Worm (Caenorhabditis elegans): ENCODE measurements around the gene F13A7.11.
A peak's percentile ranks its signal among the peaks of the same experiment; 100 is the strongest.

DNA sequence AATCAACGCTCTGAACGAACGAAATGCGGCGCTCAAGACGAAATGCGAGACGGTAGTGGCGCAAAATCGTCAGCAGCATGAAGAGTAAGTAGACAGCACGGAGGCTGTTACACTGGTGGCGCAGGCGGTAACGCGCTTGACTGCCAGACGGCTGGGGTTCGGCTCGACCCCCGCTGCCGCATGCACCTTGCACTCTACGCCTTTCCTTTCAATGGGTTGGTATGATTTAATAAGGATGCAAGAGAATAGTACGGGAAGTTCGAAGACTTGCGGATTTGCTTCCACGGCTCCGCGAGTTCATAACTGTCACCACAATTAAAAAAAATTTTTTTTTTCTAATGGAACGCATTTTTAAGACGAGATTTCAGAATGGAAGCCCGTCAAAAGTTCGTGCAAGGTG lies 25.1 kb downstream of the F13A7.11 start:
- TF ChIP-seq nhr-84 (tag; optimal IDR thresholded peaks at IDR 0.05) (no peak), aha-1 (tag; optimal IDR thresholded peaks at IDR 0.05) (no peak), jun-1 (tag; optimal IDR thresholded peaks at IDR 0.05) (peak; percentile 10), lin-15B (tag; optimal IDR thresholded peaks at IDR 0.05) (no peak), tbx-2 (tag; optimal IDR thresholded peaks at IDR 0.05) (peak; percentile 74), nhr-28 (tag; optimal IDR thresholded peaks at IDR 0.05) (no peak), dpl-1 (GFP tag; optimal IDR thresholded peaks at IDR 0.05) (peak; percentile 18 to 55 (median 47)), snpc-4 (tag; optimal IDR thresholded peaks at IDR 0.05) (peak; percentile 62), vab-15 (tag; optimal IDR thresholded peaks at IDR 0.05) (no peak), nhr-77 (tag; optimal IDR thresholded peaks at IDR 0.05) (peak; percentile 37), blmp-1 (tag; optimal IDR thresholded peaks at IDR 0.05) (peak; percentile 3)

All from whole organism, L1 larva.